Worm (Caenorhabditis elegans) whole organism, L4/young adult: ENCODE measurements around the gene asp-18.

Experiments used
- W03F9.2 ChIP-seq: fragments of 150-350 bp; optimal IDR thresholded peaks from 2 replicates; lab custom pipeline; 2014; ENCODE audit warnings: missing biosample characterization, missing genetic modification characterization
- dao-5 ChIP-seq: sonication (generic microtip); optimal IDR thresholded peaks from 2 replicates; lab custom pipeline; 2016; ENCODE audit warnings: missing genotype, missing genetic modification characterization, moderate library complexity, missing compliant biosample characterization
- him-1 ChIP-seq: sonication (generic microtip); optimal IDR thresholded peaks from 2 replicates; lab custom pipeline; 2016; ENCODE audit warnings: missing genotype, missing genetic modification reagents, missing genetic modification characterization, missing compliant biosample characterization

Gene asp-18

DNA sequence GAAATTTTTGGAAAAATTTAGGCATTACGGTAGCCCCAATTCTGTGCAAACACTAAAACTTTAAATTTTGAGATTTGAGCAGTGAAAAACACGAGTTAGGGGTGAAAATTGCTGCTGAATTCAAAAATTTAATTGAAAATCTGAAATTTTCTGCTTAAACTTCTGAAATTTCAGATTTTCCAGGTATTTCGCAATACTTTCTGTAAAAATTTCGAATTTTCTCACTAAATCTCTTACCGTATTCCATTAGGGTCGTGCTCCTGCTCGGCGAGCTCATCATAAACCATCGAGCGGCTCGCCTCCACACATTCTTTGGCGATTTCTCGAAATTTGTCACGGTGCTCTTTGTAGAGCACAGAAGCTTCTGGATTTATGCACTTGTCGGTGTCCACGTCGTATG lies 44.1 kb downstream of the asp-18 start:
- TF ChIP-seq him-1 (no peak), W03F9.2 (tag; lab: Kevin White, UChicago) (no peak)

DNA sequence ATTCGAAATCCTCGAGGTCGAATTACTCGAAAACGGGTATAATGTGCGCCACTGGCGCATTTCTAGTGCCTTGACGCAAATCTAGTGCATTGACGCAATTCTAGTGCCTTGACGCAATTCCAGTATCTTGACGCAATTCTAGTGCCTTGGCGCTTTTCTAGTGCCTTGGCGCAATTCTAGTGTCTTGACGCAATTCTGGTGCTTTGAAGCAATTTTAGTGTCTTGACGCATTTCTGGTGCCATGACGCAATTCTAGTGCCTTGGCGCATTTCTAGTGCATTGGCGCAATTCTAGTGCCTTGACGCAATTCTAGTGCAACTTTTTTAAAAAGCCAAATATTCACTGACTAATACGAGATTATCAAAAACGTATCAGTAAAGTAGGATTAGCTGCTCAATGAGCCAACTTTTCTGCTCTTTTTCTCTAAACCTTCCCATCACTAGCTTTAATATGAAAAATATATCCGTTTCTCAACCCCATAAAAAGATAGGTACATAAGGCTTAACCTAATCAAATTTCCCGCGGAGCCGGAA lies 47.0 kb downstream of the asp-18 start, which contains the start of gene Y69H2.17:
TSS of gene Y69H2.17 (plus strand) at position 483 of the 533 bp plus-strand sequence.
- no peak for TF ChIP-seq him-1
- no peak for TF ChIP-seq dao-5 (tag; lab: Kevin White, UChicago)
- no peak for TF ChIP-seq W03F9.2 (tag; lab: Kevin White, UChicago)
